Fruit fly (Drosophila melanogaster): ENCODE measurements around the gene Asciz.

Gene Asciz

DNA sequence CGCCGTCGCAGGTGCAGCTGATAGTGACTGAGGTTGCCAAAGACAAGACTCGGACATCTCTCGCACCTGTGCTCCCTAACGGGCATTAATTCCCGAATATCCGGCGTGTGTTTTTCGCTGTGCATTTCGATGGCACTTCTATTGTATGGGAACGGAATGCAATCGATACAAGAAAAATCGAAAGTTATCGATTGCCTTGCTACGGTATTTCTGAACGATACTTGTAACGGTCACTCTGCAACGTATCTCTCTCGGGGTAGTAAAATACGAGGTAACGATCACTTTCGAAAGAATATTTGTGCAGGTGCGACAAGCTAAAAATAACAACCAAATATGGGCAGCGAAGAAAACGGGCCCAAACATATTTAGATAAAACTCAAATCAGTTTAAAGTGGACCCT lies 1.1 kb downstream of the Asciz start, which contains the start of gene CG32280 (continued):
- TF ChIP-seq CG2712 (tag; optimal IDR thresholded peaks at IDR 0.05), result peak; percentile 49
- no peak for TF ChIP-seq corto (GFP tag; optimal IDR thresholded peaks at IDR 0.05)
- TF ChIP-seq CG4617 (GFP tag; optimal IDR thresholded peaks at IDR 0.05; ENCODE audit: borderline replicate concordance), result peak; percentile 52
- peak; percentile 41; the same call in 1 of the 2 replicates for TF ChIP-seq CG3847 (GFP tag; IDR thresholded peaks at IDR 0.05)
- TF ChIP-seq Dp (GFP tag; optimal IDR thresholded peaks at IDR 0.05), result peak; percentile 28
- TF ChIP-seq CG7928 (GFP tag; optimal IDR thresholded peaks at IDR 0.05), result no peak
- TF ChIP-seq lov (optimal IDR thresholded peaks at IDR 0.05), result no peak
- TF ChIP-seq lov (GFP tag; IDR thresholded peaks at IDR 0.05), result no peak
- peak; percentile 65 for TF ChIP-seq CG12659 (GFP tag; optimal IDR thresholded peaks at IDR 0.05)
- peak; percentile 32; the same call in 1 of the 2 replicates for TF ChIP-seq CG32532 (GFP tag; IDR thresholded peaks at IDR 0.05)
- peak; percentile 46; the same call in 1 of the 2 replicates for TF ChIP-seq CG14441 (GFP tag; IDR thresholded peaks at IDR 0.05)
- TF ChIP-seq sd (tag; optimal IDR thresholded peaks at IDR 0.05), result peak; percentile 82
- no peak for TF ChIP-seq NC2α (GFP tag; optimal IDR thresholded peaks at IDR 0.05)
- no peak for TF ChIP-seq CG8089 (GFP tag; optimal IDR thresholded peaks at IDR 0.05)
- TF ChIP-seq CG17385 (GFP tag; optimal IDR thresholded peaks at IDR 0.05), result no peak
- TF ChIP-seq CG1832 (GFP tag; optimal IDR thresholded peaks at IDR 0.05), result no peak
- peak; percentile 86 for TF ChIP-seq gfzf (GFP tag; optimal IDR thresholded peaks at IDR 0.05)
- TF ChIP-seq Myb (GFP tag; optimal IDR thresholded peaks at IDR 0.05), result peak; percentile 82
- TF ChIP-seq ATbp (GFP tag; optimal IDR thresholded peaks at IDR 0.05), result no peak
- TF ChIP-seq CG1529 (GFP tag; optimal IDR thresholded peaks at IDR 0.05), result no peak
- no peak for TF ChIP-seq Ravus (GFP tag; IDR thresholded peaks at IDR 0.05)
- TF ChIP-seq sqz (GFP tag; optimal IDR thresholded peaks at IDR 0.05), result no peak
- TF ChIP-seq eve (GFP tag; optimal IDR thresholded peaks at IDR 0.05), result no peak
- peak; percentile 50 for TF ChIP-seq caup (GFP tag; optimal IDR thresholded peaks at IDR 0.05; ENCODE audit: severe bottlenecking)
- peak in 1 of 2 experiments; percentile 11 for TF ChIP-seq insv (GFP tag; optimal IDR thresholded peaks at IDR 0.05)
- TF ChIP-seq lilli (GFP tag; optimal IDR thresholded peaks at IDR 0.05), result peak; percentile 48
- no peak for TF ChIP-seq Sox102F (GFP tag; optimal IDR thresholded peaks at IDR 0.05)
- peak; percentile 10 for TF ChIP-seq Mad (GFP tag; optimal IDR thresholded peaks at IDR 0.05)
- peak; percentile 91 for TF ChIP-seq hbn (GFP tag; IDR thresholded peaks at IDR 0.05; ENCODE audit: partially characterized antibody)
- no peak for TF ChIP-seq CG1792 (GFP tag; optimal IDR thresholded peaks at IDR 0.05)
- TF ChIP-seq fd3F (GFP tag; optimal IDR thresholded peaks at IDR 0.05), result no peak
- no peak for TF ChIP-seq Ets65A (GFP tag)
- TF ChIP-seq CG6683 (GFP tag; optimal IDR thresholded peaks at IDR 0.05), result peak; percentile 10
- TF ChIP-seq CG4424 (GFP tag; optimal IDR thresholded peaks at IDR 0.05), result peak; percentile 6
- peak; percentile 82 for TF ChIP-seq CG16813 (GFP tag; IDR thresholded peaks at IDR 0.05; ENCODE audit: partially characterized antibody)
- TF ChIP-seq CG12236 (GFP tag; optimal IDR thresholded peaks at IDR 0.05), result no peak
- TF ChIP-seq chif (GFP tag; optimal IDR thresholded peaks at IDR 0.05), result no peak
- TF ChIP-seq CG13424 (tag; optimal IDR thresholded peaks at IDR 0.05), result no peak
- no peak for TF ChIP-seq Chrac-16 (GFP tag; optimal IDR thresholded peaks at IDR 0.05)
- TF ChIP-seq her (GFP tag; optimal IDR thresholded peaks at IDR 0.05), result peak; percentile 37
- TF ChIP-seq tx (GFP tag; optimal IDR thresholded peaks at IDR 0.05), result no peak
- TF ChIP-seq Oaz (GFP tag; IDR thresholded peaks at IDR 0.05), result no peak
- TF ChIP-seq E2f2 (GFP tag; IDR thresholded peaks at IDR 0.05), result peak; percentile 45; the same call in 1 of the 2 replicates
- TF ChIP-seq shn (GFP tag; optimal IDR thresholded peaks at IDR 0.05), result peak; percentile 56
- TF ChIP-seq amos (GFP tag; IDR thresholded peaks at IDR 0.05; ENCODE audit: partially characterized antibody), result peak; percentile 91
- TF ChIP-seq CG11696 (GFP tag; IDR thresholded peaks at IDR 0.05), result no peak
- peak; percentile 91 for TF ChIP-seq bbx (GFP tag; IDR thresholded peaks at IDR 0.05; ENCODE audit: partially characterized antibody)
- TF ChIP-seq pzg (GFP tag; optimal IDR thresholded peaks at IDR 0.05), result peak; percentile 91
- peak; percentile 24 for TF ChIP-seq YL-1 (GFP tag; optimal IDR thresholded peaks at IDR 0.05)
- peak; percentile 20 for TF ChIP-seq unpg (GFP tag; optimal IDR thresholded peaks at IDR 0.05)
- peak; percentile 81 for TF ChIP-seq sna (GFP tag; IDR thresholded peaks at IDR 0.05; ENCODE audit: partially characterized antibody)
